Worm (Caenorhabditis elegans) whole organism, late embryonic: ENCODE measurements around the gene Y110A2AL.4.

Experiments used
- ama-1 ChIP-seq: fragments of 150-350 bp; optimal IDR thresholded peaks from 2 replicates; lab custom pipeline; 2014
- fkh-10 ChIP-seq: fragments of 150-350 bp; optimal IDR thresholded peaks from 2 replicates; lab custom pipeline; 2014; ENCODE audit warnings: missing biosample characterization, missing genetic modification reagents, missing genetic modification characterization
- lim-6 ChIP-seq: sonication (generic microtip); optimal IDR thresholded peaks from 2 replicates; lab custom pipeline; 2016; ENCODE audit warnings: missing genetic modification characterization, missing compliant biosample characterization
- nhr-11 ChIP-seq: fragments of 150-350 bp; optimal IDR thresholded peaks from 2 replicates; lab custom pipeline; 2014; ENCODE audit warnings: missing biosample characterization, missing genetic modification characterization
- pag-3 ChIP-seq: sonication (generic microtip); optimal IDR thresholded peaks from 2 replicates; lab custom pipeline; 2016; ENCODE audit warnings: missing compliant biosample characterization, missing genetic modification characterization, borderline replicate concordance
- pha-4 ChIP-seq: fragments of 150-350 bp; optimal IDR thresholded peaks from 2 replicates; lab custom pipeline; 2018; ENCODE audit warnings: missing biosample characterization, missing genetic modification reagents, missing genetic modification characterization
- rnt-1 ChIP-seq: sonication (generic microtip); optimal IDR thresholded peaks from 2 replicates; lab custom pipeline; 2016; ENCODE audit warnings: missing genetic modification characterization, missing compliant biosample characterization
- tbx-2 ChIP-seq: sonication (generic microtip); optimal IDR thresholded peaks from 2 replicates; lab custom pipeline; 2016; ENCODE audit warnings: missing genetic modification characterization, missing compliant biosample characterization

DNA sequence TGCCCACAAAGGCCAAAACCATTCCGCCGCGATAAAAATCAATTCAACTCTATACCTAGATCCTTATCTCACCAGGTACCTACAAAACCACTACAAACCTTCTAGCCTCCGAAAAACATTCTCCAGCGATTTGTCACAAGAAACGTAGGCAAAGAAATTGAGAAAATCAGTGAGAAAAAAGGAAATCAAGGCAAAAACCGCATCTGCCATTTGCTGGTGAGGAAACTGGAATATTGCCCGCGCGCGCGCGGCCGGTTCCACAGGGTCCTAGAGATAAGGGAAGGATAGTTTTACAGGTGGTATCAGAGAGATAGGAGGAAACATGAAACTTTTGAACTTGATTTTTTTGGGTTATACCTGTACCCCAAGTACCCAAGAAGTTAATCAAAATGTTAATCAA lies 18.5 kb downstream of the Y110A2AL.4 start:
- TF ChIP-seq lim-6 (tag; lab: Kevin White, UChicago) (no peak), pha-4 (tag; lab: Kevin White, UChicago) (no peak), tbx-2 (tag; lab: Kevin White, UChicago) (no peak), pag-3 (tag; lab: Kevin White, UChicago) (no peak), rnt-1 (tag; lab: Kevin White, UChicago) (peak; percentile 18), ama-1 (lab: Kevin White, UChicago) (no peak), nhr-11 (tag; lab: Kevin White, UChicago) (no peak), fkh-10 (no peak)
